Worm (Caenorhabditis elegans) whole organism, L4/young adult: ENCODE data around the gene rig-3.
"Not testable (repeated sequence)": the region's sequence is repeated elsewhere in the genome, so short reads cannot be mapped to it uniquely, and the experiment has no call there.

Experiments
- W03F9.2 ChIP-seq: fragments of 150-350 bp; optimal IDR thresholded peaks from 2 replicates; lab custom pipeline; 2014; ENCODE audit warnings: missing biosample characterization, missing genetic modification characterization
- dao-5 ChIP-seq: sonication (generic microtip); optimal IDR thresholded peaks from 2 replicates; lab custom pipeline; 2016; ENCODE audit warnings: missing genotype, missing genetic modification characterization, moderate library complexity, missing compliant biosample characterization
- him-1 ChIP-seq: sonication (generic microtip); optimal IDR thresholded peaks from 2 replicates; lab custom pipeline; 2016; ENCODE audit warnings: missing genotype, missing genetic modification reagents, missing genetic modification characterization, missing compliant biosample characterization

rig-3 gene

DNA sequence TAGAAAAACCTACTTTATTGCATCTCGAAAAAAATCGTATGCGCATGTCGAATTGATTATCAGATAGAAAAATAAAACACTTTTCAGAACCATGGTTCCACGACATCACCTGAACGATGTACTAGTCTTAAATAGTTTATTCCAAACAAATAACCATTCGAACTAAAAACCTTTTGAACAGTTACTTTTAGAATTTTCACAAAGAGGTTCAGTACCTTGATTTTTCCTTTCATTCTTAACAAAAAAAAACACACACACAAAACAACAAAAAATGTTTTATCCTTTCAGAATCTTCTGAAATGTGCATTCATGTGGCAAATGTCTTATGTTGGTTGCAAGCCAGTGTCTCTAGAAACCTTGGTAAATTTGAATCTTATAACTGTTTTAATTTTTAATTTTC, 21.3 kb downstream of the rig-3 start, which contains the start of gene F41C6.4:
TSS of gene F41C6.4 (minus strand) at position 101 of the 400 bp plus-strand sequence.
- TF ChIP-seq him-1 (no peak), dao-5 (tag; lab: Kevin White, UChicago) (no peak)

DNA sequence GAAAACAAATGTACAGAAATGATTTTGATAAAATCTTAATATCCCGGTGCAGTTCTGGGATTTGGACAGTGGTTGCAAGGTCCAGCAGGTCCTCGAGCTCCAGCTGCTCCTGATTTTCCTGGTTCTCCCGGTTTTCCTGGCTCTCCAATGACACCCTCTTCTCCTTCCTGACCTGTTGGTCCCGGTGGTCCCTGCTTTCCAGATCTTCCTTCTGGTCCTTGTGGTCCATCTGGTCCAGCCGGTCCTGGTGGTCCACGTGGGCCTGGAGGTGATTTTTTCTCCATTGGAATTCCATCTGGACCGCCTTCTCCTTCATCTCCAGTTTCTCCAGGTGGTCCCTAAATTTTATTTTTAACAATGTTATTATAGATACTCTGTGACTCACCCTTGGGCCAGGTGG, 21.9 kb downstream of the rig-3 start:
- no peak for TF ChIP-seq dao-5 (tag; lab: Kevin White, UChicago)
- no peak for TF ChIP-seq him-1
- TF ChIP-seq W03F9.2 (tag; lab: Kevin White, UChicago): no peak

DNA sequence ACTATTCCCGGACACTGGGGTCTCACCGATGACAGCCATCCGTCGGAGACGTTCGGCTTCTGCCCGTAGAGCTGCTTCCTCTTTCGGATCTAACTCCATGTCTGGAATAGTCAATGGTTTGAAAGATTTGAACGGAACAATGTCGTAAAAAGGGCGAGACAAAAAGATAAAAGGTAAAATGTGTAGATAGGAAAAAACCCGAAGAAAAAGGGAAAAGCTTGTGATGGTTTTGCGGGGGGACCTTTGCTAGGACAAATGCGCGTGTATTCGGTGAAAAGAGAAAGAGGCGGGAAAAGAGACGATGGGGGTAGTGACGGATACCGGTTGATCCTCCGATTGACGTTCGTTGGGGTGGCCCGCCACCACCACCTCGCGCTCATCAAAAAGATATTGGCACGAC, 24.0 kb downstream of the rig-3 start, which contains the start of gene col-173:
TSS of gene col-173 (minus strand) at position 101 of the 400 bp plus-strand sequence.
- no peak for TF ChIP-seq him-1
- TF ChIP-seq dao-5 (tag; lab: Kevin White, UChicago): no peak
- no peak for TF ChIP-seq W03F9.2 (tag; lab: Kevin White, UChicago)

DNA sequence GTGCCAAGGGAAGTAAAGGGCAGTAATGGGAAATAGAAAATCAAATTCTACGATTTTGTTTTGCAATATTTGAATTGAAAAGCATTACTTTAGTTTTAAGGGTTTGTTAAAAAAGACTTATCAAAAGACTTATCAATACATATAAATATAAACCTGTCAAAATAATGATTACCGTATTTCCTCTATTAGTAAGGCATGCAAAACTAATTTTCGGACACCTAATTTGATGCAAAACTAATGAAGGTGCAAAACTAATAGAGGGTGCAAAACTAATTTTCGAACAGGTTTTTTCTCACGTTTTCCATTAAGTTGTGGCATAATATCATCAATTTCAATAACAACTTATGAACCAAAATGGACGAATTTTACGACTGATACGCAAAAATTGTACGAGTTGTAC, 28.4 kb downstream of the rig-3 start, which contains the start of gene F41C6.6:
TSS of gene F41C6.6 (minus strand) at position 101 of the 400 bp plus-strand sequence.
- not testable (repeated sequence) for TF ChIP-seq him-1; W03F9.2 (tag; lab: Kevin White, UChicago); dao-5 (tag; lab: Kevin White, UChicago)

DNA sequence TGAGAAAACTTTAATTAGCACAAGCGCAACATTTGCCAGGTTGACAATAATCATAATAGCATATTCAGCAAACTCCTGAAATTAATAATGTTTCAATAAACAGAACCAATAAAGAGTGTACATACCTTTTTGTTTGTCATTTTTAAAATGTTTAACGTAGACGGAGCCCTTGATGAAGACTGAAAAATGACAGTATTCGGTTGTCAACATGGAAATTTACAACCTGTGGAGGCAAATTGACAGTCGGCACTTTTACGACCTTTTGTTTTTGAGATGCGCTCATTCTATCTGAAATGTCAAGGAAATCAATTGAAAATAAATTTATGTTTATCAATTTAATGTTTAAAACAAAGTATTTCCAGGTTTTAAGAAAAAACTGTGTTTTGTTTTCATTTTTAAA, 31.0 kb downstream of the rig-3 start:
- TF ChIP-seq dao-5 (tag; lab: Kevin White, UChicago) (no peak), him-1 (no peak)

DNA sequence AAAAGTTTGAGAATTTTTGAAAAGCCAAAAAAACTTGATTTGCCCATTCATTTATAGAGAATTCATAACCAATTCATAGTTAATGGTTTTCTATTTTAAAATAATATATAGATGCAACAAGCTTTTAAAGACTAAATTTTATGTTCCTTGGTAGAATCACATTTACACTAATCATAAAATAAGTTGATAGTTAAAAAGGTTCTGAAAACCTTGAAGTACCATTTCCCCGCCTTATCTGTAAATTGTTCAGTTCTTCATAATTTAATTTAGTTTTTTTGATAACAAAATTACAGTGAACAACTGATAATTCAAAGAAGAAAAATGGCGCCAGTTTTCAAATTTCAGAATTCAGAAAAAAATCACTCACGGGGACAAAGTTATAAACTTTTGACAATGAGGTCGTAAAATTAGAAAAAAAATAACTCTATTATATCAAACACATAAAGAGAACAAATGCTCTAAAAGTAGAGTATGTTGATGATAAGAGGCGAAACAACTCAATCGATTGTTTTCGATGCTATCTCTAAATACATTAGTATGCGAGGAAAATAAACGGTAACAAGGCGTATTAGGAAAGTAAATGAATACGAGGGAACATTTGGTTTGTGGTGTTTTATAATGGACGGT, 31.9 kb downstream of the rig-3 start, which contains the start of gene F41C6.7:
TSS of gene F41C6.7 (minus strand) at position 51 of the 627 bp plus-strand sequence.
- TF ChIP-seq dao-5 (tag; lab: Kevin White, UChicago) (no peak), him-1 (no peak), W03F9.2 (tag; lab: Kevin White, UChicago) (no peak)

DNA sequence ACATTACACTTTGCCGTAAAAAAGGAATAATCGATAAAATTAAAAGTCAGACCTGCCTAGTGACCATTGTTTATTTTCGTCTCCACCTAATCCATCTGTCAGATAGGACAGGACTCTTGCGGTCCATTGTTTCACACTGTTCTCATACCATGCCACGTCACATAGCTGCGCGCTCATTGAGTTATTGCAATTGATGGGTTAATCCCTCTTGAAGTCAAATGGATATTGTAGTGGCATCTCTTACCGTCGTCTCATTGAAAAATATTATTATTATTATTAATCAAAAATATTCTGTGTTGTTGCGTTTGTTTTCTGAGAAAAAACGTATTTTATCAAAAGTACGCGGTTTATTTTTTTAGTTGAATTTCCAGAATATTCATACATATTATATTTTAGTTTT, 34.8 kb downstream of the rig-3 start:
- TF ChIP-seq dao-5 (tag; lab: Kevin White, UChicago): no peak
- TF ChIP-seq him-1: no peak
- no peak for TF ChIP-seq W03F9.2 (tag; lab: Kevin White, UChicago)

DNA sequence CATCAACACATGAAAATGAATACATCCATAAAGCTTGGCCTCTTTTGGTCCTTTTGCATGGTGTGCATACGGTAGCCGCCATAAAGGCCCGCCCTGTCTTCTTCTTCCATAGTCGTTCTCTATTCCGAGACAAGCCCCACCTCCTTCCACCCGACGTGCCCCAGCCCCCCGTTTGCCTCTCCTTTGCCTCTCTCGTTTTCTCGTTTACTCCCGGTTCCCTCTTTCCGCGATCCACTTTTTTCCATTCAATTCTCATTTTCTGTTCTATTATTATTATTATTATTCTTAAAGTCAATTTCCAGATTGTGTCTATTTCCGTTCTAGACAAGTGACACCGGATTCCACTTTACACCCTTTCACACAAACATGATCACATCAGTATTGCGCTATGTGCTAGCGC, 36.0 kb downstream of the rig-3 start, which contains the start of gene unc-6:
TSS of gene unc-6 (plus strand) at position 301 of the 400 bp plus-strand sequence.
- TF ChIP-seq dao-5 (tag; lab: Kevin White, UChicago) (no peak), W03F9.2 (tag; lab: Kevin White, UChicago) (no peak), him-1 (no peak)

DNA sequence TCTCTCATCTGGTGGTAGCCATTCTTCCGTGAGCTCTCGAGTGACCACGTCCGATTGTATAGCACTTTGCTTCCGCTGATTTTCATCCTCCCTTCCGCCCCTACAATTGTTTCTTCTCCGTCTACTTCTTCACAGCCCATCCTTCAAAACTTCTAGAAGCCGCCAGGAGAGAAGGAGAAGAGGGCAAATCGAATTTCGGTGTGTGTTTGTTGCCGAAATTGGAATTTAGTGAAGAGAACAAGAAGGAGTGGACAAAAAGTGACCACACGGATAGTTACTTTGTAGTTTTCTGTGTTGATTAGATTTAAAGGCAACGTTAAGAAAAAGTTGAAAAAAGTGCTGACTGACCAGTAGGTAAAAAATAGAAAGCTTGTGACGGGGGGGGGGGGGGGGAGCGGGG, 39.7 kb downstream of the rig-3 start:
- TF ChIP-seq him-1: no peak
- no peak for TF ChIP-seq dao-5 (tag; lab: Kevin White, UChicago)
- no peak for TF ChIP-seq W03F9.2 (tag; lab: Kevin White, UChicago)

DNA sequence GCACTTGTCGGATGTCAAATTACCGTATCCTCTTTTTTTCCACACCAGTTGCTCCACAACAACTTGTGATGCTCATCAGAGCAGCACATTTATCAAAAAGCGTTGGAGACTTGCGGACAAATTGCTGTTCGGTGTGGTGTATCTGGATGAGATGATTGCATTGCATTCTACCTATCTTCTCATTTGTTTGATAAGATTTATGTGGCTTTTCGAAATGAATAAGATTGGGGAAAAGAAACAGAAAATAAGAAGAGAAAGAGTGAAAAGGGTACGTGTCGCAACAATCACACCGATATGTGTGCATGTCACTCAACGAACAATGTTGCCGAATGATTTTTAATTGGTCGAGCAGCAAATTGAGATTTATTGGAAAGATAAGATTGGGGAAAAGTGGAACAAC, 40.7 kb downstream of the rig-3 start:
- TF ChIP-seq W03F9.2 (tag; lab: Kevin White, UChicago): no peak
- TF ChIP-seq dao-5 (tag; lab: Kevin White, UChicago): no peak
- no peak for TF ChIP-seq him-1

DNA sequence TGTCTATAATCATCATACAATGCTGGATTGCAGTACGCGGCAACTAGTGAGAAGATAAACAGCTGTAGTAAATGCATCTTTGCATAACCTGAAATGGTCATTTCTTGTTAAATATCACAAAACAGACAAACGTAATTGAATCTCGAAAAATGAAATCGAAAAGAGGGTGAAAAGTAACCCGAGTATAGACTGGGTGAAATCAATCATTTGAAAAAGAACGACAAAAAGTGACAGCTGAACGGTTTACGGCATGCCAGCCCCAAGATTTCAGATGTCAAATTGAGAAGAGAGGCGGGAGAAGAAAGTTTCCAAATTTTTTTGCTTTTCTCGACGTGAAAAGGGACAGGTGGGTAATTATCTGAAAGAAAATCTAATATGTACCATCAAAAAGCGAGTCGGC, 46.4 kb downstream of the rig-3 start, which contains the start of gene F14B8.4:
TSS of gene F14B8.4 (minus strand) at position 101 of the 400 bp plus-strand sequence.
- TF ChIP-seq dao-5 (tag; lab: Kevin White, UChicago): no peak
- TF ChIP-seq him-1: no peak
- no peak for TF ChIP-seq W03F9.2 (tag; lab: Kevin White, UChicago)

DNA sequence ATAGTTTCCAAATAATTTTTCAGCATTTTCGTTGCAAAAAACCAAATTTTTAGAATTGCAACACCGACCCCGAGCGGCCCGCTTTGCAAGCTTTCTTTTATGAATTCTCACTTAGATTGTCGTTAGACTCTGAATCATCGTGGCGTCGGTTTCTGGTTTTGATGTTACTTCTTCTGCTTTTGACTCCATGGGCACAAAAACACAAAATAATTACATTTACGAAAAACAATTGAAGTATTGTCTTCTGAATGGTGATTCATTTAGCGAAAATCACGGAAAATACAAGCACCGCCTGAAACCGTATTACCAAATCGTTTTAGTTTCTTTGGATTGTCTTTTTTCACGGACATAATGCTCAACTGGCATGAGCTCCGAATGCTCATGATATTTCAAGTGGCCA, 47.7 kb downstream of the rig-3 start, which contains the start of gene pes-23:
TSS of gene pes-23 (plus strand) at position 301 of the 400 bp plus-strand sequence.
- TF ChIP-seq W03F9.2 (tag; lab: Kevin White, UChicago) (no peak), dao-5 (tag; lab: Kevin White, UChicago) (no peak)

DNA sequence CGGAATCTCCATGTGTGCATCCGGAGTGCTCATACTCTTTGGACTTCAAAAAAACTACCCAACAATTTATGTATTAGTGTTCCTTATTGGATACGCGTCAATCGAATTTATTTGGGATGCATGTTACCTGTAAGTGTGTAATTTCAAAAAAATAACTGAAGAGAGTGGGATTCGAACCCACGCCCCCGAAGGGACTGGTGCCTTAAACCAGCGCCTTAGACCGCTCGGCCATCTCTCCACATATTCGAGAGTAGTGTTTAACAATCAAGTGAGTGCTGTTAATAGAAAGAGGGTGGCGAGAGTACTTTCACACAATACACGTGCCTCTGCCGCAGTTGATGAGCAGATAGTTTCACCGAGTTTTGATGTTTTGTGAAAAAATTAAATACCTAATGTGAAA, 49.5 kb downstream of the rig-3 start:
- TF ChIP-seq dao-5 (tag; lab: Kevin White, UChicago) (peak; percentile 14), W03F9.2 (tag; lab: Kevin White, UChicago) (no peak), him-1 (no peak)

DNA sequence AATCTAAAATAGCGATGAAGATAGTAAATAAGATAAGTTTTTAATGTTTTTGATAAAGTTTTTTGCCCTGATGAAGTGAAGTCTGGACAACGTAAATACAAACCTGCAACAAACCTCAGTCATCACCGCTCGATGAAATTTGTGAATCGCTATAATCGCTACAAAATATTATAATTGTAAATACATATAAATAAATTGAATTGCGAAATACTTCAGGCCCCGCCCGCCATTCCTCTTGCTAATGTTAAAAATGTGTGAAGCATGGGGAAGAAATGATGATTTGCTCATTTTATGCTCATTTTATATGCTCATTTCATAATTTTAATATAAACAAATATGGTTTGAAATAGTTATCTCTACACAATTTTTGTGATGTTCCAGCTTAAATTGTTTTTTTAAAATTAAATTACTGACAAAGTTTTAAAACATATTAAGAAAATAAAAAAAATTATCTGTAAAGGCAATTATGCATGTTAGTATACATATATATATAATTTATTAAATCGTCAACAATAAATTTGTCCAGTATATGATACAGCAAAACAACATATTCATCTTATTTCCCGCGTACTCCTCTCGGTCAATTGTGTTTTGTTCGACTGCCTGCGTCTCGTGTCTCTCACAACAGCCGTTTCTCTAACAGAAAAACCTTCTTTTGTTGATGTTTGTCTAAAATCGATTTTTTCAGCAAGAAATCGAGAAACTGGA, 50.8 kb downstream of the rig-3 start, which contains the start of gene sid-5:
TSS of gene sid-5 (plus strand) at position 658 of the 708 bp plus-strand sequence.
- no peak for TF ChIP-seq dao-5 (tag; lab: Kevin White, UChicago)
- no peak for TF ChIP-seq W03F9.2 (tag; lab: Kevin White, UChicago)
- TF ChIP-seq him-1: no peak
